Fruit fly (Drosophila melanogaster): ENCODE measurements around the gene CG7148.

Gene CG7148

DNA sequence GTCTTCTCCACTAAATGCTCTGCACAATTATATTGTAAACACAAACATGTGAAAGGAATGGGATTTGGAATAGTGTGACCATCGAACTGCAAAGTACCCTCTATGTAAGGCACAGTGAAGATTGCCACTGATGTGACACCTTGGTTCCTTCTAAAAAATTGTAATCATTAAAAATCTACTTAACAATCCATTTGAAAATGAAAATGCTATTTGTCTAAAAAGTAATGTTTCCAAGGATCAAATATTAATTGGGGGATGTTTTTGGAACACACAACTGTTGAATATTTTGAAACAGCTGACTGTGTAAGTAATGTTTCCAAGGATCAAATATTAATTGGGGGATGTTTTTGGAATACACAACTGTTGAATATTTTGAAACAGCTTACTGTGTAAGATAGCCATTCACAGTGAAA, 3.9 kb downstream of the CG7148 start, which contains the start of gene CG32448 (continued):
- TF ChIP-seq CG11696 (GFP tag; IDR thresholded peaks at IDR 0.05) (peak; percentile 50; the same call in 1 of the 2 replicates), YL-1 (GFP tag; optimal IDR thresholded peaks at IDR 0.05) (no peak), CG10543 (GFP tag; optimal IDR thresholded peaks at IDR 0.05) (peak; percentile 14), Drgx (GFP tag; IDR thresholded peaks at IDR 0.05) (peak; percentile 44; the same call in 1 of the 2 replicates), CG9727 (GFP tag; optimal IDR thresholded peaks at IDR 0.05) (peak; percentile 57), Atf3 (GFP tag; optimal IDR thresholded peaks at IDR 0.05) (peak; percentile 45), CG10654 (GFP tag; optimal IDR thresholded peaks at IDR 0.05) (peak; percentile 46), ara (GFP tag; IDR thresholded peaks at IDR 0.05) (peak; percentile 44; the same call in 1 of the 2 replicates), caup (GFP tag; optimal IDR thresholded peaks at IDR 0.05; ENCODE audit: severe bottlenecking) (no peak), NFAT (GFP tag; IDR thresholded peaks at IDR 0.05) (peak; percentile 84), Usf (GFP tag; optimal IDR thresholded peaks at IDR 0.05) (no peak), gcm2 (GFP tag; optimal IDR thresholded peaks at IDR 0.05) (no peak), p53 (GFP tag; optimal IDR thresholded peaks at IDR 0.05) (peak; percentile 1), CG16813 (GFP tag; IDR thresholded peaks at IDR 0.05; ENCODE audit: partially characterized antibody) (no peak), sima (GFP tag; optimal IDR thresholded peaks at IDR 0.05) (no peak), Gug (GFP tag; IDR thresholded peaks at IDR 0.05) (peak; percentile 82), exex (tag; optimal IDR thresholded peaks at IDR 0.05) (no peak), CG6175 (GFP tag; IDR thresholded peaks at IDR 0.05) (no peak; the same call in 2 of the 3 replicates), dmrt11E (tag; optimal IDR thresholded peaks at IDR 0.05) (peak; percentile 60), CG12391 (tag; optimal IDR thresholded peaks at IDR 0.05) (peak; percentile 68), yki (optimal IDR thresholded peaks at IDR 0.05) (no peak), tx (GFP tag; optimal IDR thresholded peaks at IDR 0.05) (peak; percentile 61), dimm (GFP tag; IDR thresholded peaks at IDR 0.05) (no peak), CG7839 (tag; optimal IDR thresholded peaks at IDR 0.05) (peak; percentile 62), CG7556 (GFP tag; optimal IDR thresholded peaks at IDR 0.05) (peak; percentile 28), CG2199 (GFP tag; IDR thresholded peaks at IDR 0.05) (peak; percentile 78; the same call in 1 of the 3 replicates), CG3281 (GFP tag; optimal IDR thresholded peaks at IDR 0.05) (peak; percentile 38), her (GFP tag; optimal IDR thresholded peaks at IDR 0.05) (peak; percentile 43), sna (GFP tag; IDR thresholded peaks at IDR 0.05; ENCODE audit: partially characterized antibody) (no peak), Sin3A (optimal IDR thresholded peaks at IDR 0.05) (no peak), fd96Cb (tag; optimal IDR thresholded peaks at IDR 0.05) (peak; percentile 48), dati (GFP tag; IDR thresholded peaks at IDR 0.05) (peak; percentile 54; the same call in 1 of the 2 replicates), CG9817 (tag; optimal IDR thresholded peaks at IDR 0.05) (peak; percentile 46), sens-2 (GFP tag; IDR thresholded peaks at IDR 0.05) (no peak), CkIIα-i1 (GFP tag; IDR thresholded peaks at IDR 0.05) (no peak), ac (GFP tag; optimal IDR thresholded peaks at IDR 0.05) (no peak), CG13287 (GFP tag; IDR thresholded peaks at IDR 0.05; ENCODE audit: partially characterized antibody) (peak; percentile 19; the same call in 1 of the 2 replicates), Nf-YC (tag; optimal IDR thresholded peaks at IDR 0.05) (peak; percentile 30), Lpt (GFP tag; optimal IDR thresholded peaks at IDR 0.05) (no peak), nom (GFP tag; optimal IDR thresholded peaks at IDR 0.05) (peak; percentile 6), Dfd (GFP tag; optimal IDR thresholded peaks at IDR 0.05) (no peak), Xbp1 (GFP tag; optimal IDR thresholded peaks at IDR 0.05) (peak; percentile 77), CG31388 (GFP tag; optimal IDR thresholded peaks at IDR 0.05) (peak; percentile 1), sisA (GFP tag; IDR thresholded peaks at IDR 0.05) (peak; percentile 33; the same call in 1 of the 2 replicates), mirr (GFP tag; optimal IDR thresholded peaks at IDR 0.05) (no peak), CG7928 (GFP tag; optimal IDR thresholded peaks at IDR 0.05) (no peak), CG12236 (GFP tag; optimal IDR thresholded peaks at IDR 0.05) (peak; percentile 35), Elba2 (GFP tag; optimal IDR thresholded peaks at IDR 0.05) (no peak), Ravus (GFP tag; IDR thresholded peaks at IDR 0.05) (peak; percentile 7; the same call in 1 of the 2 replicates), CG11456 (GFP tag; IDR thresholded peaks at IDR 0.05) (peak; percentile 78), zf30C (GFP tag; optimal IDR thresholded peaks at IDR 0.05) (no peak), eve (GFP tag; optimal IDR thresholded peaks at IDR 0.05) (no peak)
